Worm (Caenorhabditis elegans) whole organism, early embryonic: ENCODE results near the gene F16B4.5.

ENCODE experiments used
- F13C5.2 ChIP-seq: sonication (generic microtip); optimal IDR thresholded peaks from 2 replicates; lab custom pipeline; 2017; ENCODE audit warnings: mild to moderate bottlenecking, missing genetic modification characterization, inconsistent platforms, missing compliant biosample characterization
- ama-1 ChIP-seq: fragments of 150-350 bp; optimal IDR thresholded peaks from 2 replicates; lab custom pipeline; 2014
- ceh-13 ChIP-seq: fragments of 200-800 bp; sonication (Bioruptor generic); optimal IDR thresholded peaks from 2 replicates; lab custom pipeline; 2018; ENCODE audit warnings: mild to moderate bottlenecking, missing genetic modification characterization, missing compliant biosample characterization
- flt-1 ChIP-seq: fragments of 200-800 bp; sonication (Bioruptor generic); IDR thresholded peaks from 2 replicates; pipeline ENCODE4 v1.3.6; 2022; ENCODE audit warnings: missing genetic modification characterization, missing compliant biosample characterization
- hmbx-1 ChIP-seq: sonication (generic microtip); optimal IDR thresholded peaks from 2 replicates; lab custom pipeline; 2016; ENCODE audit warnings: mild to moderate bottlenecking, missing genetic modification characterization, missing compliant biosample characterization
- hmg-4 ChIP-seq: fragments of 200-800 bp; sonication (Bioruptor generic); optimal IDR thresholded peaks from 2 replicates; lab custom pipeline; 2018; ENCODE audit warnings: mild to moderate bottlenecking, missing genetic modification characterization, missing compliant biosample characterization
- hnd-1 ChIP-seq: sonication (generic microtip); optimal IDR thresholded peaks from 2 replicates; lab custom pipeline; 2016; ENCODE audit warnings: missing genetic modification characterization, missing compliant biosample characterization
- scrt-1 ChIP-seq: fragments of 200-800 bp; sonication (Bioruptor generic); IDR thresholded peaks from 2 replicates; pipeline ENCODE4 v1.3.6; 2022; ENCODE audit warnings: missing genetic modification characterization, missing compliant biosample characterization
- sea-1 ChIP-seq: fragments of 200-800 bp; sonication (Bioruptor generic); conservative IDR thresholded peaks from 2 replicates; pipeline ENCODE4 v1.3.6; 2022; ENCODE audit warnings: missing genetic modification characterization, missing compliant biosample characterization
- tbx-37 ChIP-seq: fragments of 200-800 bp; sonication (Bioruptor generic); conservative IDR thresholded peaks from 2 replicates; pipeline ENCODE4 v1.3.6; 2022; ENCODE audit warnings: missing genetic modification reagents, missing genetic modification characterization, missing compliant biosample characterization

DNA sequence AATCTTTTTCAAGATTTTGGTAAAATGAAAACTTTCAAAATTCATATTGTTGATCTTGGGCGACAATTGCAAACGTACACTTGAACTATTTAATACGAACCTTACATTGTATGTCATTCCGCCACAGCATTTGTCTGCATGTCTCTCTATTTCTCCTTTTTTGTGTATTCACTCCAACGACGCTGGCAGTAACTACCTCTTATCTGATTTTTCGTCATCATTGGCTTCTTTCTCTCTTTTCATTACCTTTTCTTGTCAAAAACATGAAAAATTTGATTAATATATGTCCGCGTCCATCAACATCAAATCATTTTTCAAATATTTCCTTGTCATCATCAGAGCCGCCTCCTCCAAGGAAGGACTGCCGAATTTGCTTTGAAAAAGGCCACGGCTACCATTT, 21.9 kb downstream of the F16B4.5 start, which contains the start of gene nhr-177:
- TF ChIP-seq sea-1 (GFP tag; lab: Robert Waterston, UW) (no peak), hnd-1 (tag; lab: Kevin White, UChicago) (no peak), hmbx-1 (tag; lab: Kevin White, UChicago) (no peak), F13C5.2 (tag; lab: Kevin White, UChicago) (no peak), ama-1 (no peak), ceh-13 (GFP tag; lab: Kevin White, UChicago) (no peak), hmg-4 (GFP tag; lab: Kevin White, UChicago) (no peak), scrt-1 (GFP tag; lab: Robert Waterston, UW) (no peak), flt-1 (GFP tag; lab: Robert Waterston, UW) (no peak), tbx-37 (GFP tag; lab: Robert Waterston, UW) (no peak)
